Worm (Caenorhabditis elegans): ENCODE data around the gene rps-12.
A peak's percentile ranks its signal among the peaks of the same experiment; 100 is the strongest.

The rps-12 gene

ce11 chrIII:5720266-5721019, 41.3 kb downstream of the rps-12 start (continued):
- TF ChIP-seq nhr-12 (tag; optimal IDR thresholded peaks at IDR 0.05) (no peak), lsy-2 (tag; optimal IDR thresholded peaks at IDR 0.05) (no peak), cnd-1 (tag; optimal IDR thresholded peaks at IDR 0.05) (peak; percentile 37)

- TF ChIP-seq elt-3 (tag; optimal IDR thresholded peaks at IDR 0.05), result no peak
- TF ChIP-seq sem-2 (GFP tag; optimal IDR thresholded peaks at IDR 0.05), result no peak
- peak; percentile 75 for TF ChIP-seq unc-62 (GFP tag; optimal IDR thresholded peaks at IDR 0.05)
- TF ChIP-seq cnd-1 (tag; optimal IDR thresholded peaks at IDR 0.05), result no peak
- TF ChIP-seq elt-1 (tag; optimal IDR thresholded peaks at IDR 0.05; ENCODE audit: borderline replicate concordance, insufficient read depth), result no peak
- peak; percentile 45 for TF ChIP-seq ces-1 (GFP tag; optimal IDR thresholded peaks at IDR 0.05)
- TF ChIP-seq nhr-237 (tag; optimal IDR thresholded peaks at IDR 0.05), result no peak
- TF ChIP-seq ham-2 (GFP tag; optimal IDR thresholded peaks at IDR 0.05), result no peak
- TF ChIP-seq pha-4 (tag; optimal IDR thresholded peaks at IDR 0.05), result no peak
Measured at ce11 chrIII:5721488-5721887, 42.4 kb downstream of the rps-12 start.

DNA sequence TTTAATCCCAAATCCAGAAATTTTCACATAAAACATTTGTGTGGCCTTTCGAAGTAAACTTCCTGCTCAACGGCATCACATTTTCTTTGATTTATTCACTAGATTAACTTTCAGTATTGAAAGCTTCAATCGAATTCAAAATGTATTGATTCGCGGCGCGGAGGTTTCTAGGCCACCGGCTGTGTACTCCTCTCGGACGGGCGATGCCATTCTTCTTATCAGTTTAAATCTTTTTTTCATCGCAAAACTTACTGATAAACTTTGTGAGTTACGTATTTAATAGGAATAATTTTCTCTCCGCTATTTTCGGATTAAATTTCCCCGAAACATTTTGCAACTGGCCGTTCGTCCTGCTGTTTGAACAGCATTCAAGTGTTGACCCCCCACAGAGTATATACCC, 42.8 kb downstream of the rps-12 start:
- TF ChIP-seq drap-1 (GFP tag; optimal IDR thresholded peaks at IDR 0.05) (no peak), ces-1 (GFP tag; optimal IDR thresholded peaks at IDR 0.05) (peak; percentile 38), mep-1 (tag; optimal IDR thresholded peaks at IDR 0.05) (peak; percentile 24)

DNA sequence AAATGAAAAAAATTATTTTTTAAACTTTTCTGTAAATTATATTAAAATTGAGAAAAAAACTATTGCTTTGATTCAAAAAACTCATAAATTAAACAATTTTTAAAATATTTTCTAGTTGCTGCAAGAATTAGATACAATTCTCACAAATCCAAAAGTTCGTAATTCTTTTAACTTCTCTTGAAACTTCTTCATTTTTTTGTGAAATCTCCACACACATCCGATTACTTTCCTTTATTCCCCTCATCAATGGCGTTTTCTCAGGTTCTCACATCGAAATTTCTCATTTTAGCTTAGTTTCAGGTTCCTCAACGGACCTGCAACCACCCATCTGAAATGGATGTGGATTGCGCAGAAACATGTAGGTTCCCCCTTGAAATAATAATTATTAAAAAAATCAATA, 43.5 kb downstream of the rps-12 start, which contains the start of gene wrm-1:
TSS of gene wrm-1 (plus strand) at position 301 of the 400 bp plus-strand sequence.
- no peak for TF ChIP-seq flh-1 (GFP tag; optimal IDR thresholded peaks at IDR 0.05)
- no peak for TF ChIP-seq blmp-1 (tag; optimal IDR thresholded peaks at IDR 0.05)

DNA sequence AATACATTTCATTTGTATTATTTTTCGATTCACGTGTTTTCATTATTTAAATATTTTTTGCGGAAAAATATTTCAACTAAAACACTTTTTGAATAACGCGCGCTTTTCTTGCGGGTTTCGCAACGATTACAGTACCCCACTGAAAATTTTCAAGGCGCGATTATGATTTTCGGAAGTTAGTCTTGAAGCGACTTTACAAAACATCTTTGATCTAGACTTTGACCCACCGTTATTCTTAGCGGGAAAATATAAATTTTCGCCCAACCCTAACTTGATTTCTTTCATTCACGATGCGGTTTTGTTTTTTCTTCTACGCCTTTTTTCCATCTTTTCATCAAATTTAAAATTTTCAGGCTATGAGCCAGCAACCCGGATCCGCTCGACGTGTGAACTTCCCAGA, 48.7 kb downstream of the rps-12 start, which contains the start of gene egg-1:
TSS of gene egg-1 (plus strand) at position 354 of the 400 bp plus-strand sequence.
- TF ChIP-seq zip-8 (tag; optimal IDR thresholded peaks at IDR 0.05), result no peak
- no peak for TF ChIP-seq drap-1 (GFP tag; optimal IDR thresholded peaks at IDR 0.05)
- TF ChIP-seq hlh-1 (tag; optimal IDR thresholded peaks at IDR 0.05), result no peak
- no peak for TF ChIP-seq nhr-2 (tag; optimal IDR thresholded peaks at IDR 0.05)
- no peak for TF ChIP-seq nhr-237 (tag; optimal IDR thresholded peaks at IDR 0.05)
- TF ChIP-seq elt-3 (tag; optimal IDR thresholded peaks at IDR 0.05), result no peak
- no peak for TF ChIP-seq ham-2 (GFP tag; optimal IDR thresholded peaks at IDR 0.05)
- TF ChIP-seq nhr-76 (tag; optimal IDR thresholded peaks at IDR 0.05), result no peak
- TF ChIP-seq mls-2 (tag; optimal IDR thresholded peaks at IDR 0.05), result no peak
- no peak for TF ChIP-seq tbx-8 (GFP tag; optimal IDR thresholded peaks at IDR 0.05)

DNA sequence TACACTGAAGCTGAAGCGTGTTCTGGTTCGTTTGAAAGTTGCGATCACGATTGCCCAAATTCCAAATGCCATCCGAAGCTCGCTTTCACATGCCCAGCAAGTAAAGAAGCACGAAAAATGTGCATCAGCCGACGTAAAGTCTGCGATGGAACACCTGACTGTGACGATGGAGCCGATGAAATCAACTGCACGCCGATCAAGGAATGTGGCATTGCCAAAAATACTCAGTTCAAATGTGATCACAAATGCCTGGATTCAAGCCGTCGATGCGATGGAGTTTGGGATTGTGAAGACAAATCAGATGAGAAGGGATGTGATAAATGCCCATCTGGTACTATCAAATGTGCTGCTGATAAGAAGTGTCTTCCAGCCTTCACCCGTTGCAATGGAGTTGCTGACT, 50.3 kb downstream of the rps-12 start:
- TF ChIP-seq snpc-4 (tag; optimal IDR thresholded peaks at IDR 0.05) (no peak), elt-3 (tag; optimal IDR thresholded peaks at IDR 0.05) (no peak), ztf-11 (tag; optimal IDR thresholded peaks at IDR 0.05) (no peak), pha-4 (tag; optimal IDR thresholded peaks at IDR 0.05) (no peak), mls-2 (tag; optimal IDR thresholded peaks at IDR 0.05) (no peak), lsy-2 (tag; optimal IDR thresholded peaks at IDR 0.05) (no peak), ham-2 (GFP tag; optimal IDR thresholded peaks at IDR 0.05) (no peak), nhr-28 (tag; optimal IDR thresholded peaks at IDR 0.05) (no peak), flh-1 (GFP tag; optimal IDR thresholded peaks at IDR 0.05) (no peak), blmp-1 (tag; optimal IDR thresholded peaks at IDR 0.05) (no peak)
